Worm (Caenorhabditis elegans) whole organism, L1 larva: ENCODE measurements around the gene Y116F11B.14.

Experiments
- C34B4.2 ChIP-seq: sonication (generic microtip); optimal IDR thresholded peaks from 2 replicates; lab custom pipeline; 2017; ENCODE audit warnings: mild to moderate bottlenecking, missing genetic modification characterization, missing compliant biosample characterization
- alr-1 ChIP-seq: fragments of 200-800 bp; sonication (Bioruptor generic); optimal IDR thresholded peaks from 2 replicates; lab custom pipeline; 2018; ENCODE audit warnings: borderline replicate concordance, mild to moderate bottlenecking, missing genetic modification characterization, missing compliant biosample characterization
- aly-2 ChIP-seq: fragments of 150-350 bp; optimal IDR thresholded peaks from 2 replicates; lab custom pipeline; 2014; ENCODE audit warnings: missing biosample characterization, missing genetic modification characterization
- elt-3 ChIP-seq, 6 experiments: fragments of 150-350 bp in 1 of 6; sonication (generic microtip); optimal IDR thresholded peaks; 2 replicates each; lab custom pipeline; 2017 to 2018; ENCODE audit warnings: missing biosample characterization in 6 of 6, missing genetic modification characterization in 6 of 6, inconsistent platforms in 1 of 6
- fos-1 ChIP-seq: fragments of 150-350 bp; optimal IDR thresholded peaks from 2 replicates; lab custom pipeline; 2014; ENCODE audit warnings: missing biosample characterization, missing genetic modification characterization
- hlh-4 ChIP-seq: sonication (generic microtip); optimal IDR thresholded peaks from 2 replicates; lab custom pipeline; 2016; ENCODE audit warnings: mild to moderate bottlenecking, missing genetic modification characterization, missing compliant biosample characterization
- lin-15B ChIP-seq: fragments of 150-350 bp; sonication (generic microtip); optimal IDR thresholded peaks from 3 replicates; lab custom pipeline; 2014; ENCODE audit warnings: missing biosample characterization, missing genetic modification characterization
- lsy-2 ChIP-seq, 2 experiments: fragments of 150-350 bp; optimal IDR thresholded peaks; 2 replicates each; lab custom pipeline; 2014; ENCODE audit warnings: missing biosample characterization in 2 of 2, missing genetic modification characterization in 2 of 2
- nhr-11 ChIP-seq: fragments of 150-350 bp; optimal IDR thresholded peaks from 2 replicates; lab custom pipeline; 2014; ENCODE audit warnings: missing biosample characterization, missing genetic modification characterization
- nhr-12 ChIP-seq: sonication (generic microtip); optimal IDR thresholded peaks from 2 replicates; lab custom pipeline; 2017; ENCODE audit warnings: missing biosample characterization, missing genetic modification characterization
- nhr-71 ChIP-seq: sonication (generic microtip); optimal IDR thresholded peaks from 2 replicates; lab custom pipeline; 2016; ENCODE audit warnings: mild to moderate bottlenecking, missing genetic modification characterization, moderate library complexity, missing compliant biosample characterization
- pqm-1 ChIP-seq: sonication (generic microtip); optimal IDR thresholded peaks from 3 replicates; lab custom pipeline; 2017; ENCODE audit warnings: missing biosample characterization, missing genetic modification characterization
- skn-1 ChIP-seq: fragments of 150-350 bp; optimal IDR thresholded peaks from 2 replicates; lab custom pipeline; 2014; ENCODE audit warnings: missing biosample characterization, missing genetic modification characterization
- snpc-4 ChIP-seq: fragments of 150-350 bp; optimal IDR thresholded peaks from 2 replicates; lab custom pipeline; 2014; ENCODE audit warnings: missing biosample characterization, missing genetic modification characterization

DNA sequence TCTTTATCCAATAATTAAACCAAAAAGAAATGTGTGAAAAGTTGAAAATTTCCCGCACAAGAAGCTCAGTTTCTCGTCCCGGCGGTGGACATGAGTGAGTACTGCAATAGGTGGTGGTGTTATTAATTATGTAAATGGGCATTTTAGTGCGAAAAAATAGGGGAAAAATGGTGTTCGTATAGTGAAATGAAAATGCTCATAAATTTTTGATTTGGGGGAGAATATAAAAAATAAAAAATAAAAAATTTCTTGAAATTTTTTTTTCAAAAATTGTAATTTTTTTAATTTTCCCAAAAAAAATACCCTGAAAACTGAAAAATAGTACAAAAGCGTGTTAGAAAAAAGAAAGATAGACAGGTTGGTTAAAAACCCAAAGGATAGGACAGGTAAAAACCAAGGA is 4.0 kb upstream of the Y116F11B.14 start, which contains the start of gene gly-4:
- TF ChIP-seq lsy-2 (tag; optimal IDR thresholded peaks at IDR 0.05; lab: Kevin White, UChicago) = no peak
- no peak for TF ChIP-seq nhr-71 (tag; lab: Kevin White, UChicago)
- TF ChIP-seq elt-3 (tag; optimal IDR thresholded peaks at IDR 0.05; lab: Kevin White, UChicago) = no peak
- TF ChIP-seq hlh-4 (tag; lab: Kevin White, UChicago) = no peak
- TF ChIP-seq lin-15B (tag; lab: Kevin White, UChicago) = no peak
- TF ChIP-seq alr-1 (tag; lab: Kevin White, UChicago) = no peak
- TF ChIP-seq snpc-4 (tag; lab: Kevin White, UChicago) = no peak
- TF ChIP-seq nhr-11 (tag; lab: Kevin White, UChicago) = no peak
- TF ChIP-seq aly-2 (tag; lab: Kevin White, UChicago) = no peak
- TF ChIP-seq skn-1 (tag; lab: Kevin White, UChicago) = no peak
- TF ChIP-seq pqm-1 = no peak
- no peak for TF ChIP-seq nhr-12 (tag; lab: Kevin White, UChicago)
- no peak for TF ChIP-seq fos-1 (tag; lab: Kevin White, UChicago)
- no peak for TF ChIP-seq C34B4.2
